Worm (Caenorhabditis elegans) whole organism, early embryonic: ENCODE results near the gene cdc-37.
A peak's percentile ranks its signal among the peaks of the same experiment; 100 is the strongest.

Experiments used
- B0310.2 ChIP-seq: sonication (generic microtip); optimal IDR thresholded peaks from 2 replicates; lab custom pipeline; 2016; ENCODE audit warnings: mild to moderate bottlenecking, missing genetic modification characterization, missing compliant biosample characterization
- F13C5.2 ChIP-seq: sonication (generic microtip); optimal IDR thresholded peaks from 2 replicates; lab custom pipeline; 2017; ENCODE audit warnings: mild to moderate bottlenecking, missing genetic modification characterization, inconsistent platforms, missing compliant biosample characterization
- aly-1 ChIP-seq: sonication (generic microtip); optimal IDR thresholded peaks from 2 replicates; lab custom pipeline; 2016; ENCODE audit warnings: missing genetic modification characterization, missing compliant biosample characterization
- ama-1 ChIP-seq: fragments of 150-350 bp; optimal IDR thresholded peaks from 2 replicates; lab custom pipeline; 2014
- ceh-13 ChIP-seq: fragments of 200-800 bp; sonication (Bioruptor generic); optimal IDR thresholded peaks from 2 replicates; lab custom pipeline; 2018; ENCODE audit warnings: mild to moderate bottlenecking, missing genetic modification characterization, missing compliant biosample characterization
- ceh-36 ChIP-seq: sonication (generic microtip); optimal IDR thresholded peaks from 2 replicates; lab custom pipeline; 2016; ENCODE audit warnings: missing genetic modification characterization, inconsistent platforms, missing compliant biosample characterization
- ets-7 ChIP-seq: sonication (generic microtip); optimal IDR thresholded peaks from 2 replicates; lab custom pipeline; 2016; ENCODE audit warnings: missing genotype, missing genetic modification characterization, missing compliant biosample characterization
- flt-1 ChIP-seq: fragments of 200-800 bp; sonication (Bioruptor generic); IDR thresholded peaks from 2 replicates; pipeline ENCODE4 v1.3.6; 2022; ENCODE audit warnings: missing genetic modification characterization, missing compliant biosample characterization
- hmbx-1 ChIP-seq: sonication (generic microtip); optimal IDR thresholded peaks from 2 replicates; lab custom pipeline; 2016; ENCODE audit warnings: mild to moderate bottlenecking, missing genetic modification characterization, missing compliant biosample characterization
- hmg-4 ChIP-seq: fragments of 200-800 bp; sonication (Bioruptor generic); optimal IDR thresholded peaks from 2 replicates; lab custom pipeline; 2018; ENCODE audit warnings: mild to moderate bottlenecking, missing genetic modification characterization, missing compliant biosample characterization
- hnd-1 ChIP-seq: sonication (generic microtip); optimal IDR thresholded peaks from 2 replicates; lab custom pipeline; 2016; ENCODE audit warnings: missing genetic modification characterization, missing compliant biosample characterization
- pes-1 ChIP-seq: fragments of 200-800 bp; sonication (Bioruptor generic); IDR thresholded peaks from 2 replicates; pipeline ENCODE4 v1.3.6; 2022; ENCODE audit warnings: missing genetic modification reagents, missing genetic modification characterization, missing compliant biosample characterization
- scrt-1 ChIP-seq: fragments of 200-800 bp; sonication (Bioruptor generic); IDR thresholded peaks from 2 replicates; pipeline ENCODE4 v1.3.6; 2022; ENCODE audit warnings: missing genetic modification characterization, missing compliant biosample characterization
- sea-1 ChIP-seq: fragments of 200-800 bp; sonication (Bioruptor generic); conservative IDR thresholded peaks from 2 replicates; pipeline ENCODE4 v1.3.6; 2022; ENCODE audit warnings: missing genetic modification characterization, missing compliant biosample characterization
- tbx-11 ChIP-seq: fragments of 200-800 bp; sonication (Bioruptor generic); IDR thresholded peaks from 2 replicates; pipeline ENCODE4 v1.3.6; 2022; ENCODE audit warnings: missing genetic modification characterization, missing compliant biosample characterization
- tbx-37 ChIP-seq: fragments of 200-800 bp; sonication (Bioruptor generic); conservative IDR thresholded peaks from 2 replicates; pipeline ENCODE4 v1.3.6; 2022; ENCODE audit warnings: missing genetic modification reagents, missing genetic modification characterization, missing compliant biosample characterization
- tra-4 ChIP-seq: sonication (generic microtip); optimal IDR thresholded peaks from 2 replicates; lab custom pipeline; 2017; ENCODE audit warnings: missing genetic modification characterization, missing compliant biosample characterization

Gene cdc-37

ce11 chrII:580189-580643 is at the start of gene cdc-37, which contains the start of gene W08F4.3:
cdc-37 (minus strand) TSS chrII:580593.
W08F4.3 (plus strand) TSS chrII:580602.
- no peak for TF ChIP-seq ets-7 (tag; lab: Kevin White, UChicago)
- TF ChIP-seq tra-4 (tag; lab: Kevin White, UChicago): no peak
- TF ChIP-seq tbx-37 (GFP tag; lab: Robert Waterston, UW): no peak
- no peak for TF ChIP-seq F13C5.2 (tag; lab: Kevin White, UChicago)
- no peak for TF ChIP-seq hmg-4 (GFP tag; lab: Kevin White, UChicago)
- no peak for TF ChIP-seq tbx-11 (GFP tag; lab: Robert Waterston, UW)
- no peak for TF ChIP-seq pes-1 (GFP tag; lab: Robert Waterston, UW)
- TF ChIP-seq sea-1 (GFP tag; lab: Robert Waterston, UW): no peak
- no peak for TF ChIP-seq B0310.2 (tag; lab: Kevin White, UChicago)
- no peak for TF ChIP-seq ama-1 (lab: Kevin White, UChicago)
- TF ChIP-seq hnd-1 (tag; lab: Kevin White, UChicago): no peak
- no peak for TF ChIP-seq ceh-13 (GFP tag; lab: Kevin White, UChicago)
- no peak for TF ChIP-seq scrt-1 (GFP tag; lab: Robert Waterston, UW)

- 0 out of 2 replicates have a peak, but pooled peaks have one; percentile 46 for TF ChIP-seq tbx-11 (GFP tag; lab: Robert Waterston, UW)
Measured at ce11 chrII:629454-629853, 49.1 kb upstream of the cdc-37 start.

ce11 chrII:627913-628312 is 47.5 kb upstream of the cdc-37 start:
- TF ChIP-seq hmbx-1 (tag; lab: Kevin White, UChicago) (no peak), tbx-37 (GFP tag; lab: Robert Waterston, UW) (no peak), ets-7 (tag; lab: Kevin White, UChicago) (no peak), scrt-1 (GFP tag; lab: Robert Waterston, UW) (no peak), tra-4 (tag; lab: Kevin White, UChicago) (no peak), hmg-4 (GFP tag; lab: Kevin White, UChicago) (no peak), ceh-13 (GFP tag; lab: Kevin White, UChicago) (no peak), ama-1 (lab: Kevin White, UChicago) (no peak), hnd-1 (tag; lab: Kevin White, UChicago) (no peak), F13C5.2 (tag; lab: Kevin White, UChicago) (no peak), tbx-11 (GFP tag; lab: Robert Waterston, UW) (no peak), ceh-36 (tag; lab: Kevin White, UChicago) (no peak), sea-1 (GFP tag; lab: Robert Waterston, UW) (no peak), flt-1 (no peak), pes-1 (GFP tag; lab: Robert Waterston, UW) (no peak), aly-1 (tag; lab: Kevin White, UChicago) (no peak)

ce11 chrII:627205-627604 is 46.8 kb upstream of the cdc-37 start, which contains the start of gene arrd-1:
arrd-1 (plus strand) TSS chrII:627505.
- TF ChIP-seq ceh-36 (tag; lab: Kevin White, UChicago): no peak
- no peak for TF ChIP-seq sea-1 (GFP tag; lab: Robert Waterston, UW)
- TF ChIP-seq tbx-11 (GFP tag; lab: Robert Waterston, UW): no peak
- no peak for TF ChIP-seq hnd-1 (tag; lab: Kevin White, UChicago)
- TF ChIP-seq scrt-1 (GFP tag; lab: Robert Waterston, UW): no peak
- no peak for TF ChIP-seq aly-1 (tag; lab: Kevin White, UChicago)
- TF ChIP-seq F13C5.2 (tag; lab: Kevin White, UChicago): no peak
- no peak for TF ChIP-seq ets-7 (tag; lab: Kevin White, UChicago)
- no peak for TF ChIP-seq tbx-37 (GFP tag; lab: Robert Waterston, UW)
- no peak for TF ChIP-seq ceh-13 (GFP tag; lab: Kevin White, UChicago)
- no peak for TF ChIP-seq ama-1 (lab: Kevin White, UChicago)
- TF ChIP-seq hmg-4 (GFP tag; lab: Kevin White, UChicago): no peak
- TF ChIP-seq B0310.2 (tag; lab: Kevin White, UChicago): no peak
- TF ChIP-seq tra-4 (tag; lab: Kevin White, UChicago): no peak
- TF ChIP-seq pes-1 (GFP tag; lab: Robert Waterston, UW): no peak
- no peak for TF ChIP-seq hmbx-1 (tag; lab: Kevin White, UChicago)
- no peak for TF ChIP-seq flt-1

ce11 chrII:625926-626325 is 45.5 kb upstream of the cdc-37 start:
- no peak for TF ChIP-seq sea-1 (GFP tag; lab: Robert Waterston, UW)
- no peak for TF ChIP-seq hmbx-1 (tag; lab: Kevin White, UChicago)
- TF ChIP-seq tbx-11 (GFP tag; lab: Robert Waterston, UW): no peak
- no peak for TF ChIP-seq tbx-37 (GFP tag; lab: Robert Waterston, UW)
- TF ChIP-seq B0310.2 (tag; lab: Kevin White, UChicago): no peak

DNA sequence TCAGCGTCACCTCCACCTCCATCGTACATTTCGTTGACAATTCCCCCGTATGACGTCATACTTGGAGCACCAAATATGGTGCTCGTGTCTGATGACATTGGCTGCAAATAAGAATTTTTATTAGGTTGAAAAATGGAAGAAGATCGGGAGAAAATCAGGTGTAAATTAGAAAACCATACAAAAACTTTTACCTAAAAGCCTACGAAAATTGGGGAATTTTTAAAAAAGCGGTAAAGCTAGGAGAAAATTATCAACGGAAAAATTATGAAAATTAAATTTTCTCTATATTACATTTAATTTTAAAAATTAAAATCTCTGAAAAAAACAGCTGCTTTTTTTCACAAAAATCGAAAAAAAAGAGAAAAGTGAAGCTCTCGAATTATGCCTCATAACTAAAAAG is 44.0 kb upstream of the cdc-37 start, which contains the start of gene T04B8.5:
Gene T04B8.5 (minus strand): TSS at position 101 of the 400 bp plus-strand sequence.
- TF ChIP-seq tra-4 (tag; lab: Kevin White, UChicago) (no peak), F13C5.2 (tag; lab: Kevin White, UChicago) (no peak)

DNA sequence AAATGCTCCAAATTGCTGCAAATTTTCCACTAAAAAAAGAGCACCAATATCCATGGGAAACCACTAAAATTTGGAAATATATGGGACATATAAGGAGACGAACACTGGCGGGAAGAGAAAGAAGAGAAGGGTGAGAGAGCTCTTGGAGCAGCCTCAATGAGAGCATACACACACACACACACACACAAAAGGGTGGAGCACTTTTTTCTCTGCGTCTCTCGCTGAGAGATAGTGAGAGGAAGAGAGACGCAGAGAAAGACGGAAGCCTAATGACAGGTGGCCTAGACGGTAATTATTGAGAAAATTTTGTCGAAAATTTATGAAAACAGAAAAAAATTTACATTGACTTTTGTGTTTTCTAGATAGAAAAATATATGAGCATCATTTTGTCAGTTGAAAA is 42.1 kb upstream of the cdc-37 start:
- TF ChIP-seq hmbx-1 (tag; lab: Kevin White, UChicago) (no peak), pes-1 (GFP tag; lab: Robert Waterston, UW) (no peak)

DNA sequence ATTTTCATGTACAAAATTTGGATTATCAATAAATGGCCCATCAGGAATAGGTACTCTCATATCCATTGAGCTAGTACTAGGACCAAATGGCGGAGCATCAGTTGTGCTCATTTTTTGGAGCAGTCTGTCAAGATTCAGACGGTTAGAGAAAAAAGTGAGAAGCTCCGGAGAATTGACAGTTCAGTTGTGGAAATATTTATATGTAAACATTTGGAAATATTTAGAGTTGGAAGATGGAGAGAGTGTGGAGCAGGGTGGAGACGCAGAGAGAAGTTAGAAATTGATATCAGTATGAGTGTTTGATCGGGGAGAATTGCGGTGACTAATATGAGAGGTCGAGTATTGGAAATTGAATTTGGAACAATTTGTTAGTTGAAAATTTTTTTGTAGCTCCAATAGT is 40.7 kb upstream of the cdc-37 start:
- no peak for TF ChIP-seq ama-1 (lab: Kevin White, UChicago)
- TF ChIP-seq hmbx-1 (tag; lab: Kevin White, UChicago): no peak
- TF ChIP-seq pes-1 (GFP tag; lab: Robert Waterston, UW): no peak
- TF ChIP-seq F13C5.2 (tag; lab: Kevin White, UChicago): no peak
- no peak for TF ChIP-seq aly-1 (tag; lab: Kevin White, UChicago)
- TF ChIP-seq scrt-1 (GFP tag; lab: Robert Waterston, UW): no peak
- no peak for TF ChIP-seq flt-1
- no peak for TF ChIP-seq tbx-37 (GFP tag; lab: Robert Waterston, UW)
- TF ChIP-seq B0310.2 (tag; lab: Kevin White, UChicago): no peak
- TF ChIP-seq tbx-11 (GFP tag; lab: Robert Waterston, UW): no peak
- no peak for TF ChIP-seq hmg-4 (GFP tag; lab: Kevin White, UChicago)
- no peak for TF ChIP-seq ets-7 (tag; lab: Kevin White, UChicago)
- no peak for TF ChIP-seq ceh-36 (tag; lab: Kevin White, UChicago)
- TF ChIP-seq sea-1 (GFP tag; lab: Robert Waterston, UW): no peak
- no peak for TF ChIP-seq ceh-13 (GFP tag; lab: Kevin White, UChicago)
- TF ChIP-seq tra-4 (tag; lab: Kevin White, UChicago): no peak
- TF ChIP-seq hnd-1 (tag; lab: Kevin White, UChicago): no peak
